Worm (Caenorhabditis elegans): ENCODE results near the gene C07G1.7.

C07G1.7 gene

DNA sequence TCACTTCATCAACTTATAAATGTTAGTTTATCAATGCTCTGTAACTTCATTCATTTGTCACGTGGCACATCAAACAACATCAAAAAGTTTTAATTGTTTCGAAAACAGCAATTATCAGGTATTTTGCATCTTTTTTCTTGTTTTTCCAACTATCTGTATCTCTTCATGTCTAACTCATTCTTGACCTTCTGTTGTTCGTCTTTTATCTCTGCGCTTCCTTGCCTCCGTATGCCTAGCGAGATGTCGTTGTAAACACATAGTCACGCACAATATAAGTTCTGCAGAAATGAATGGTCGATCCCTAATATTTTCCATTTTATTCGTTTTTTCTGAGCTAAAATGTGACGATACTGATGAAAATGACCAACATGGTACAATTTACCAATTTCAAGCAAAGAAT, 10.3 kb upstream of the C07G1.7 start, which contains the start of gene gpx-6:
gpx-6 (plus strand) TSS at position 257 of the 400 bp plus-strand sequence.
- no peak for TF ChIP-seq lin-13 (GFP tag; optimal IDR thresholded peaks at IDR 0.05)
- TF ChIP-seq lir-3 (tag; optimal IDR thresholded peaks at IDR 0.05; ENCODE audit: poor library complexity), result no peak
- no peak for TF ChIP-seq nhr-90 (tag; optimal IDR thresholded peaks at IDR 0.05; ENCODE audit: poor library complexity)
- no peak for TF ChIP-seq pax-3 (tag; optimal IDR thresholded peaks at IDR 0.05)
- peak; percentile 19 for TF ChIP-seq blmp-1 (tag; optimal IDR thresholded peaks at IDR 0.05)
- peak; percentile 55 for TF ChIP-seq nhr-85 (tag)
- no peak for TF ChIP-seq egl-27 (tag; optimal IDR thresholded peaks at IDR 0.05)
- TF ChIP-seq C16A3.4 (tag; optimal IDR thresholded peaks at IDR 0.05), result peak; percentile 11
- no peak for TF ChIP-seq nhr-77 (tag; optimal IDR thresholded peaks at IDR 0.05)
- no peak for TF ChIP-seq aha-1 (tag; optimal IDR thresholded peaks at IDR 0.05)
- no peak for TF ChIP-seq unc-130 (tag; optimal IDR thresholded peaks at IDR 0.05)
- TF ChIP-seq mab-9 (GFP tag; IDR thresholded peaks at IDR 0.05), result no peak
- no peak for TF ChIP-seq nhr-237 (tag; optimal IDR thresholded peaks at IDR 0.05)
- no peak for TF ChIP-seq nhr-71 (tag; optimal IDR thresholded peaks at IDR 0.05)
- TF ChIP-seq swsn-7 (tag; optimal IDR thresholded peaks at IDR 0.05), result no peak
- no peak for TF ChIP-seq mdl-1 (tag; optimal IDR thresholded peaks at IDR 0.05)
- no peak for TF ChIP-seq fkh-10 (GFP tag; optimal IDR thresholded peaks at IDR 0.05)
- TF ChIP-seq lsy-2 (tag; optimal IDR thresholded peaks at IDR 0.05), result peak in 1 of 2 experiments; percentile 3
- TF ChIP-seq efl-3 (GFP tag; optimal IDR thresholded peaks at IDR 0.05), result no peak
- TF ChIP-seq rnt-1 (tag; optimal IDR thresholded peaks at IDR 0.05), result no peak
- no peak for TF ChIP-seq elt-2 (tag; optimal IDR thresholded peaks at IDR 0.05)
- peak; percentile 32 for TF ChIP-seq nhr-20 (tag; optimal IDR thresholded peaks at IDR 0.05)

DNA sequence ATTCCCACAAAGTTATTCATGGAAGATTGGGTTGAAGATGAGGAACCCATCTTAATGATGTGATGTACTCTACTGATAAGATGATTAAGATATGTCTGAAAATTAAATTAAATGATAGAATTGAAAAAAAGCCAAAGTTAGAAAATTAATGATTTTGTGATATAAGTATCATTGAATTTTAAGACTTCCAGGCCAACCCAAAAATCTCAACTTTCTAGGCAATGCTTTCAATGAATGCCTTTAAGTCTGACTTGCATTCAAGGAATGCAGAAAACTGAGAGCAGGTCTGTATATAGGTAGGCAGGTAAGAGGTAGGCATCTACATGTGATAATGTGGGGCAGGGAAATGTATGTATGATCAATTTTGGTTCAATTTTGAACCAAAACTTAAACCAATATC, 8.3 kb upstream of the C07G1.7 start, which contains the start of gene ocr-2:
ocr-2 (minus strand) TSS at position 101 of the 400 bp plus-strand sequence.
- TF ChIP-seq sptf-1 (tag; optimal IDR thresholded peaks at IDR 0.05) (no peak), unc-86 (tag; optimal IDR thresholded peaks at IDR 0.05) (no peak), aha-1 (tag; optimal IDR thresholded peaks at IDR 0.05) (no peak), vab-15 (tag; optimal IDR thresholded peaks at IDR 0.05) (no peak), tlp-1 (tag; optimal IDR thresholded peaks at IDR 0.05) (no peak), nhr-237 (tag; optimal IDR thresholded peaks at IDR 0.05) (no peak), aly-2 (tag; optimal IDR thresholded peaks at IDR 0.05) (no peak), nhr-20 (tag; optimal IDR thresholded peaks at IDR 0.05) (no peak), Y116A8C.19 (tag; optimal IDR thresholded peaks at IDR 0.05; ENCODE audit: borderline replicate concordance) (no peak), zip-4 (GFP tag; optimal IDR thresholded peaks at IDR 0.05) (no peak), unc-98 (GFP tag; IDR thresholded peaks at IDR 0.05) (no peak), skn-1 (tag; optimal IDR thresholded peaks at IDR 0.05) (no peak), C16A3.4 (tag; optimal IDR thresholded peaks at IDR 0.05) (no peak), ztf-4 (tag; optimal IDR thresholded peaks at IDR 0.05) (no peak), elt-2 (tag; optimal IDR thresholded peaks at IDR 0.05) (no peak), efl-1 (optimal IDR thresholded peaks at IDR 0.05) (no peak), efl-1 (GFP tag; optimal IDR thresholded peaks at IDR 0.05 in 1 of 2) (no peak), zag-1 (tag; optimal IDR thresholded peaks at IDR 0.05) (no peak), ces-1 (GFP tag; optimal IDR thresholded peaks at IDR 0.05) (no peak), jun-1 (tag; optimal IDR thresholded peaks at IDR 0.05) (no peak), lir-3 (tag; optimal IDR thresholded peaks at IDR 0.05; ENCODE audit: poor library complexity) (no peak)

DNA sequence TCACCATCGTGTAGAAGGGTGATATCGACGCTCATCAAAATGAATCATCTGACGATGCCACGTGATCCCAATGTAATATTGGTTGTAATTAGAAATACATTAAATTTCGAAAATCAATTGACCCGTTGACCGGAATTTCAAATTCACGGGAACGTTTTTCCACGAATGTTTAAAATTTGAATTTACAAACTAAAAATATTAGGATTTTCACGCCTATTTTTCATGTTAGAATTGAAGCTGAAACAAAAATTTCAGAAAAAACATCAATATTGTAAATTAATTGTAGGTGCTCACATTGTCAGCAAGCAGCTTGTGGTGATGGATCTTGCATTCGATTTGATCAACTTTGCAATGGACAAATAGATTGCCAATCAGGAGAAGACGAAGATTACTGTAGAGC, 1.3 kb downstream of the C07G1.7 start, which contains the start of gene C07G1.6:
C07G1.6 (minus strand) TSS at position 101 of the 400 bp plus-strand sequence.
- TF ChIP-seq unc-62 (GFP tag; optimal IDR thresholded peaks at IDR 0.05) (no peak), Y116A8C.19 (tag; optimal IDR thresholded peaks at IDR 0.05; ENCODE audit: borderline replicate concordance) (no peak), nhr-77 (tag; optimal IDR thresholded peaks at IDR 0.05) (no peak), ceh-82 (tag; optimal IDR thresholded peaks at IDR 0.05) (no peak), unc-30 (tag; optimal IDR thresholded peaks at IDR 0.05) (no peak), tbx-2 (tag; optimal IDR thresholded peaks at IDR 0.05) (no peak), nhr-12 (tag; optimal IDR thresholded peaks at IDR 0.05) (no peak), irx-1 (tag; optimal IDR thresholded peaks at IDR 0.05) (no peak), ztf-11 (tag; optimal IDR thresholded peaks at IDR 0.05) (no peak), nhr-84 (tag; optimal IDR thresholded peaks at IDR 0.05) (no peak), snpc-4 (tag; optimal IDR thresholded peaks at IDR 0.05) (no peak), ces-1 (GFP tag; optimal IDR thresholded peaks at IDR 0.05) (no peak), sox-4 (tag; optimal IDR thresholded peaks at IDR 0.05) (no peak)
